Worm (Caenorhabditis elegans) whole organism, L4 larva: ENCODE measurements around the gene prmn-1.

Source experiments
- F26F4.8 ChIP-seq: fragments of 200-800 bp; sonication (Bioruptor generic); conservative IDR thresholded peaks from 2 replicates; pipeline ENCODE4 v1.3.6; 2022; ENCODE audit warnings: missing genetic modification characterization, missing compliant biosample characterization
- T20F7.1 ChIP-seq: fragments of 200-800 bp; sonication (Bioruptor generic); optimal IDR thresholded peaks from 2 replicates; lab custom pipeline; 2018; ENCODE audit warnings: mild to moderate bottlenecking, missing genetic modification characterization, missing compliant biosample characterization
- Y5F2A.4 ChIP-seq: fragments of 200-800 bp; sonication (Bioruptor generic); optimal IDR thresholded peaks from 2 replicates; lab custom pipeline; 2018; ENCODE audit warnings: mild to moderate bottlenecking, missing genetic modification characterization, missing compliant biosample characterization
- nhr-41 ChIP-seq: fragments of 200-800 bp; sonication (Bioruptor generic); IDR thresholded peaks from 2 replicates; pipeline ENCODE4 v1.3.6; 2022; ENCODE audit warnings: missing genetic modification reagents, missing genetic modification characterization, missing compliant biosample characterization
- pha-4 ChIP-seq, 2 experiments: fragments of 150-350 bp in 1 of 2; fragments of 200-800 bp in 1 of 2; sonication (Bioruptor generic) in 1 of 2; IDR thresholded peaks in 1 of 2; optimal IDR thresholded peaks in 1 of 2; 2 replicates each; pipeline versions ENCODE4 v1.3.6 to Lab custom; 2014 to 2022; ENCODE audit warnings: missing genetic modification characterization in 2 of 2, missing genetic modification reagents in 2 of 2, missing biosample characterization in 1 of 2, missing compliant biosample characterization in 1 of 2
- unc-62 ChIP-seq, 3 experiments: fragments of 150-350 bp in 1 of 3; sonication (generic microtip); optimal IDR thresholded peaks in 2 of 3; peaks in 1 of 3; 1 replicate in 1 of 3; 2 replicates in 2 of 3; lab custom pipeline; 2014 to 2017; ENCODE audit warnings: missing biosample characterization in 3 of 3, missing genetic modification characterization in 3 of 3, missing genetic modification reagents in 3 of 3, missing genotype in 1 of 3

- TF ChIP-seq unc-62 (GFP tag; optimal IDR thresholded peaks at IDR 0.05 in 1 of 2; lab: Kevin White, UChicago) (no peak), unc-62 (tag; optimal IDR thresholded peaks at IDR 0.05; lab: Kevin White, UChicago) (no peak), F26F4.8 (no peak), T20F7.1 (no peak), Y5F2A.4 (no peak), nhr-41 (GFP tag; lab: Robert Waterston, UW) (no peak), pha-4 (GFP tag; IDR thresholded peaks at IDR 0.05; lab: Robert Waterston, UW) (no peak), pha-4 (tag; optimal IDR thresholded peaks at IDR 0.05; lab: Kevin White, UChicago) (no peak)
These were observed 21.9 kb downstream of the prmn-1 start for ce11 chrX:11406784-11407183.
